Worm (Caenorhabditis elegans) whole organism, L2 larva: Measurements from ENCODE around the gene best-1.

Source experiments
- C34F6.9 ChIP-seq: fragments of 150-350 bp; optimal IDR thresholded peaks from 2 replicates; lab custom pipeline; 2014; ENCODE audit warnings: missing biosample characterization, missing genetic modification characterization
- F13H6.1 ChIP-seq: sonication (generic microtip); optimal IDR thresholded peaks from 2 replicates; lab custom pipeline; 2016; ENCODE audit warnings: missing genetic modification characterization, missing compliant biosample characterization
- R02D3.7 ChIP-seq: fragments of 150-350 bp; optimal IDR thresholded peaks from 2 replicates; lab custom pipeline; 2014; ENCODE audit warnings: missing biosample characterization, missing genetic modification characterization
- ZK546.5 ChIP-seq: sonication (generic microtip); optimal IDR thresholded peaks from 2 replicates; lab custom pipeline; 2017; ENCODE audit warnings: missing biosample characterization, missing genetic modification characterization
- alr-1 ChIP-seq: fragments of 150-350 bp; optimal IDR thresholded peaks from 2 replicates; lab custom pipeline; 2014; ENCODE audit warnings: missing biosample characterization, missing genetic modification characterization
- ama-1 ChIP-seq: fragments of 150-350 bp; optimal IDR thresholded peaks from 2 replicates; lab custom pipeline; 2018; ENCODE audit warnings: inconsistent platforms
- blmp-1 ChIP-seq: sonication (generic microtip); optimal IDR thresholded peaks from 2 replicates; lab custom pipeline; 2017; ENCODE audit warnings: missing genetic modification characterization, mild to moderate bottlenecking, missing compliant biosample characterization, antibody characterized with exemption, moderate library complexity; ENCODE audit not compliant: insufficient read depth
- ceh-16 ChIP-seq: fragments of 150-350 bp; optimal IDR thresholded peaks from 2 replicates; lab custom pipeline; 2014; ENCODE audit warnings: missing biosample characterization, missing genetic modification characterization
- ceh-82 ChIP-seq: fragments of 150-350 bp; optimal IDR thresholded peaks from 2 replicates; lab custom pipeline; 2014; ENCODE audit warnings: missing biosample characterization, missing genetic modification characterization
- crh-2 ChIP-seq: sonication (generic microtip); optimal IDR thresholded peaks from 2 replicates; lab custom pipeline; 2017; ENCODE audit warnings: missing biosample characterization, missing genetic modification characterization
- egl-27 ChIP-seq: sonication (generic microtip); optimal IDR thresholded peaks from 3 replicates; lab custom pipeline; 2017; ENCODE audit warnings: missing biosample characterization, missing genetic modification reagents, missing genetic modification characterization
- elt-1 ChIP-seq: fragments of 150-350 bp; optimal IDR thresholded peaks from 2 replicates; lab custom pipeline; 2014; ENCODE audit warnings: missing biosample characterization, missing genetic modification characterization
- elt-3 ChIP-seq: sonication (generic microtip); optimal IDR thresholded peaks from 2 replicates; lab custom pipeline; 2017; ENCODE audit warnings: missing biosample characterization, missing genetic modification characterization
- fos-1 ChIP-seq: fragments of 150-350 bp; optimal IDR thresholded peaks from 2 replicates; lab custom pipeline; 2014; ENCODE audit warnings: missing biosample characterization, missing genetic modification characterization
- gmeb-1 ChIP-seq: fragments of 150-350 bp; optimal IDR thresholded peaks from 2 replicates; lab custom pipeline; 2014; ENCODE audit warnings: missing biosample characterization, missing genetic modification characterization
- lin-11 ChIP-seq: fragments of 150-350 bp; sonication (generic microtip); optimal IDR thresholded peaks from 2 replicates; lab custom pipeline; 2014; ENCODE audit warnings: missing biosample characterization, missing genetic modification characterization, inconsistent platforms, mixed read lengths
- lin-13 ChIP-seq: fragments of 150-350 bp; optimal IDR thresholded peaks from 2 replicates; lab custom pipeline; 2014; ENCODE audit warnings: missing biosample characterization, missing genetic modification reagents, missing genetic modification characterization
- lin-39 ChIP-seq: fragments of 150-350 bp; optimal IDR thresholded peaks from 2 replicates; lab custom pipeline; 2014; ENCODE audit warnings: missing biosample characterization, missing genetic modification reagents, missing genetic modification characterization
- mbf-1 ChIP-seq: sonication (generic microtip); optimal IDR thresholded peaks from 2 replicates; lab custom pipeline; 2017; ENCODE audit warnings: missing biosample characterization, missing genetic modification characterization
- mdl-1 ChIP-seq, 2 experiments: fragments of 150-350 bp in 1 of 2; sonication (generic microtip) in 1 of 2; optimal IDR thresholded peaks; 2 replicates each; lab custom pipeline; 2017; ENCODE audit warnings: missing biosample characterization in 2 of 2, missing genetic modification characterization in 2 of 2
- nhr-10 ChIP-seq: sonication (generic microtip); optimal IDR thresholded peaks from 2 replicates; lab custom pipeline; 2017; ENCODE audit warnings: missing biosample characterization, missing genetic modification characterization
- nhr-12 ChIP-seq: fragments of 150-350 bp; optimal IDR thresholded peaks from 2 replicates; lab custom pipeline; 2014; ENCODE audit warnings: missing biosample characterization, missing genetic modification characterization
- nhr-129 ChIP-seq: fragments of 150-350 bp; optimal IDR thresholded peaks from 2 replicates; lab custom pipeline; 2014; ENCODE audit warnings: missing biosample characterization, missing genetic modification characterization
- nhr-21 ChIP-seq: fragments of 150-350 bp; optimal IDR thresholded peaks from 2 replicates; lab custom pipeline; 2014; ENCODE audit warnings: missing biosample characterization, missing genetic modification characterization
- nhr-23 ChIP-seq: fragments of 150-350 bp; optimal IDR thresholded peaks from 2 replicates; lab custom pipeline; 2014; ENCODE audit warnings: missing biosample characterization, missing genetic modification reagents, missing genetic modification characterization
- nhr-237 ChIP-seq: fragments of 150-350 bp; optimal IDR thresholded peaks from 2 replicates; lab custom pipeline; 2014; ENCODE audit warnings: missing biosample characterization, missing genetic modification characterization
- nhr-25 ChIP-seq: fragments of 150-350 bp; sonication (generic microtip); optimal IDR thresholded peaks from 3 replicates; lab custom pipeline; 2014; ENCODE audit warnings: missing biosample characterization, missing genetic modification characterization
- nhr-6 ChIP-seq: fragments of 150-350 bp; optimal IDR thresholded peaks from 2 replicates; lab custom pipeline; 2014; ENCODE audit warnings: missing biosample characterization, missing genetic modification characterization
- nhr-77 ChIP-seq: fragments of 150-350 bp; optimal IDR thresholded peaks from 2 replicates; lab custom pipeline; 2014; ENCODE audit warnings: missing biosample characterization, missing genetic modification characterization
- peb-1 ChIP-seq: fragments of 150-350 bp; optimal IDR thresholded peaks from 2 replicates; lab custom pipeline; 2014; ENCODE audit warnings: missing biosample characterization, missing genetic modification characterization
- sem-4 ChIP-seq: fragments of 150-350 bp; optimal IDR thresholded peaks from 2 replicates; lab custom pipeline; 2014; ENCODE audit warnings: missing biosample characterization, missing genetic modification reagents, missing genetic modification characterization
- skn-1 ChIP-seq: sonication (generic microtip); optimal IDR thresholded peaks from 2 replicates; lab custom pipeline; 2017; ENCODE audit warnings: missing biosample characterization, missing genetic modification characterization
- sma-3 ChIP-seq: sonication (generic microtip); optimal IDR thresholded peaks from 2 replicates; lab custom pipeline; 2016; ENCODE audit warnings: missing genetic modification reagents, missing genetic modification characterization, missing compliant biosample characterization
- sma-9 ChIP-seq, 2 experiments: fragments of 150-350 bp in 1 of 2; sonication (generic microtip) in 1 of 2; optimal IDR thresholded peaks; 2 replicates each; lab custom pipeline; 2014 to 2016; ENCODE audit warnings: missing genetic modification characterization in 2 of 2, mild to moderate bottlenecking in 1 of 2, missing biosample characterization in 1 of 2, missing compliant biosample characterization in 1 of 2, missing genetic modification reagents in 1 of 2, moderate library complexity in 1 of 2
- snpc-4 ChIP-seq: fragments of 150-350 bp; optimal IDR thresholded peaks from 2 replicates; lab custom pipeline; 2014; ENCODE audit warnings: missing biosample characterization, missing genetic modification characterization
- unc-39 ChIP-seq: fragments of 150-350 bp; optimal IDR thresholded peaks from 2 replicates; lab custom pipeline; 2014; ENCODE audit warnings: missing biosample characterization, missing genetic modification characterization
- unc-55 ChIP-seq: fragments of 150-350 bp; sonication (generic microtip); optimal IDR thresholded peaks from 3 replicates; lab custom pipeline; 2014; ENCODE audit warnings: missing biosample characterization, missing genetic modification reagents, missing genetic modification characterization
- unc-62 ChIP-seq: fragments of 150-350 bp; optimal IDR thresholded peaks from 2 replicates; lab custom pipeline; 2014; ENCODE audit warnings: missing biosample characterization, missing genetic modification reagents, missing genetic modification characterization
- zag-1 ChIP-seq: fragments of 150-350 bp; optimal IDR thresholded peaks from 2 replicates; lab custom pipeline; 2014; ENCODE audit warnings: missing biosample characterization, missing genetic modification characterization
- ztf-1 ChIP-seq: fragments of 200-800 bp; sonication (Bioruptor generic); conservative IDR thresholded peaks from 2 replicates; pipeline ENCODE4 v1.3.6; 2022; ENCODE audit warnings: missing genetic modification characterization, missing compliant biosample characterization
- ztf-11 ChIP-seq: sonication (generic microtip); optimal IDR thresholded peaks from 2 replicates; lab custom pipeline; 2017; ENCODE audit warnings: missing biosample characterization, missing genetic modification characterization

Gene best-1

DNA sequence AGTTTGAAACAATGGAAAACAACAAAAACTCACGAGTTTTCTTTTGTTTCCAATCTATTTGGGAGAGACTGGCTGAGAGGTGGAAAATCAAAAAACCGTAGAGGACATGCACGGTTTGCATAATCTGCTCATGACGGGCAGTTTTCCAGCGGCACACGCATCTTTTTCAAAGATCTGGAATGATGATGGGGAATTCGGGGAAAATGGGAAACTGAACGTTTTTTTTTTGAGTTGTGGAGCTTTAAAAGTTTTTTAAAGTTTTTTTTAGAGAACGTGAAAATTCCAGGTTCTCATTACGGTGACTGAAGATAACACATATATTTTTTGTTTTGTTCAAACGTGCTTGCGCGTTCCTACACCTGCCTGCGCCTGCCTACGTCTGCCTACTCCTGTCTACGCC lies 33.0 kb downstream of the best-1 start, which contains the start of gene C39E9.7:
Gene C39E9.7 (minus strand): TSS at position 101 of the 400 bp plus-strand sequence.
- TF ChIP-seq unc-55 (GFP tag; lab: Kevin White, UChicago), result no peak
- TF ChIP-seq sem-4 (tag; lab: Kevin White, UChicago), result no peak
- TF ChIP-seq skn-1, result no peak
- TF ChIP-seq mbf-1 (tag; lab: Kevin White, UChicago), result no peak
- TF ChIP-seq nhr-77 (tag; lab: Kevin White, UChicago), result no peak
- TF ChIP-seq unc-39 (tag; lab: Kevin White, UChicago), result no peak
- TF ChIP-seq zag-1 (tag; lab: Kevin White, UChicago), result no peak
- TF ChIP-seq lin-13 (GFP tag; lab: Kevin White, UChicago), result no peak
- TF ChIP-seq R02D3.7 (tag; lab: Kevin White, UChicago), result no peak
- no peak for TF ChIP-seq crh-2 (tag; lab: Kevin White, UChicago)
- TF ChIP-seq peb-1 (tag; lab: Kevin White, UChicago), result no peak
- TF ChIP-seq nhr-12 (tag; lab: Kevin White, UChicago), result no peak

DNA sequence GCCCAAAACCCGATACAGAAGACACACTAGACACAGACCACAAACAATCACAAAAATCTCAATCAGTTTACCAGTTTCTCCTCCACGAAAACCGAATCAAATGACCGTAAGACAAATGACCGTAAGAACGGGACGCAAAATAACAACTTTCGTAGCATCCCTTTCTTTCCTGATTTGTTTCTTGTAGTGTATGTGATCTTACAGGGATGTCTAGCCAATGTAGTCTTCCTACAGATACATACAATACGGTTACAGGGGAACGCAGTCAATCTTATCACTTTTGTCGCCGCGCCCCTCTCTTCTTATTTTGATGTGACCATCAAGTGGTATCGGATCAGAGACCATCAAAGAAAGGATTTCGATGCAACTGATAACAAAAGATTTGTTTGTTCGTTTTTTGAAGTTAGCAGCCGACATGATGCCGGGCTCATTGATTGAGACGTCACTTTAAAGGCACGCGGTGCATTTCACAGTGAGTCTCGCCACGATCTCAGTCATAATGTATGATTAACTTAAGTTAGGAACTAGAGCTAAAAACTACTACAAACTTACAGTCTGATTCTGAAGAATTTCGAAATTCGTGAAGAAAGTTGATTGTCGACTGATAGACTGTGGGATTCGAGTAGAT lies 33.8 kb downstream of the best-1 start:
- TF ChIP-seq ama-1 (no peak), egl-27 (tag; lab: Kevin White, UChicago) (no peak), alr-1 (no peak), ceh-82 (tag; lab: Kevin White, UChicago) (no peak), nhr-25 (tag; lab: Kevin White, UChicago) (peak; percentile 26), nhr-23 (tag; lab: Kevin White, UChicago) (no peak), lin-39 (tag; lab: Kevin White, UChicago) (no peak), gmeb-1 (tag; lab: Kevin White, UChicago) (peak; percentile 6), nhr-21 (tag; lab: Kevin White, UChicago) (peak; percentile 48), snpc-4 (tag; lab: Kevin White, UChicago) (no peak), peb-1 (tag; lab: Kevin White, UChicago) (no peak), ztf-11 (tag; lab: Kevin White, UChicago) (no peak), nhr-10 (tag; lab: Kevin White, UChicago) (no peak), crh-2 (tag; lab: Kevin White, UChicago) (no peak), ztf-1 (no peak), nhr-6 (tag; lab: Kevin White, UChicago) (no peak), nhr-129 (tag; lab: Kevin White, UChicago) (peak; percentile 80), elt-1 (tag; lab: Kevin White, UChicago) (no peak), C34F6.9 (no peak), mdl-1 (tag; optimal IDR thresholded peaks at IDR 0.05; lab: Kevin White, UChicago) (no peak), F13H6.1 (no peak), zag-1 (tag; lab: Kevin White, UChicago) (no peak), sma-9 (GFP tag; optimal IDR thresholded peaks at IDR 0.05; lab: Kevin White, UChicago) (peak; percentile 78), sma-9 (tag; optimal IDR thresholded peaks at IDR 0.05; lab: Kevin White, UChicago) (no peak), unc-62 (no peak), sma-3 (peak; percentile 57), lin-13 (GFP tag; lab: Kevin White, UChicago) (no peak), lin-11 (tag; lab: Kevin White, UChicago) (no peak), elt-3 (tag; lab: Kevin White, UChicago) (no peak), fos-1 (peak; percentile 30), blmp-1 (tag; lab: Kevin White, UChicago) (peak; percentile 33), nhr-237 (no peak), ceh-16 (tag; lab: Kevin White, UChicago) (no peak), unc-39 (tag; lab: Kevin White, UChicago) (no peak), R02D3.7 (tag; lab: Kevin White, UChicago) (no peak)

DNA sequence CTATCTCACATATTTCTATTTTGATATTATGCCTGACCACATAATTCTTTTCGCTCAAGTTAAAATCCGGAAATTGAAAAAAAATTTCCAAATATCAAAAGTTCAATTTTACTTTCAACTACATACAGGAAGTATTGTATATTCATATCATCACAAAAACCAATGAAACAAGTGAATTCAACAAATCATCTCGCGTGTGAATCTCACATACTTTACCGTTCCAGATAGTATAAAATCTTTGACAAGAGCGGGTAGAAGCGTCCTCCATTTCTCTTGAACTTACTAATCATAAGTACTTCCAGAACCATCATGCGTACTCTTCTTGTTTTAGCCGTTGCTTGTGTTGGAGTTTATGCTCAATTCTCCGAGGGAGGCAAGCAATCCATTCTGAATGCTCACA lies 38.1 kb downstream of the best-1 start, which contains the start of gene scl-8:
Gene scl-8 (plus strand): TSS at position 301 of the 400 bp plus-strand sequence.
- TF ChIP-seq skn-1, result no peak
- no peak for TF ChIP-seq C34F6.9
- no peak for TF ChIP-seq lin-13 (GFP tag; lab: Kevin White, UChicago)
- TF ChIP-seq ztf-11 (tag; lab: Kevin White, UChicago), result no peak
- no peak for TF ChIP-seq snpc-4 (tag; lab: Kevin White, UChicago)
- no peak for TF ChIP-seq R02D3.7 (tag; lab: Kevin White, UChicago)
- TF ChIP-seq ZK546.5 (tag; lab: Kevin White, UChicago), result no peak
